Worm (Caenorhabditis elegans): ENCODE data around the gene ZC239.15.

ZC239.15 gene

ce11 chrII:3248043-3248718, 23.6 kb upstream of the ZC239.15 start, which contains the start of the genes fbxc-50 and C17F4.2:
Gene fbxc-50 (minus strand): TSS chrII:3248123.
Gene C17F4.2 (plus strand): TSS chrII:3248668.
- TF ChIP-seq daf-12 (tag; optimal IDR thresholded peaks at IDR 0.05) (no peak), nhr-237 (tag; optimal IDR thresholded peaks at IDR 0.05) (no peak), F37D6.2 (tag; optimal IDR thresholded peaks at IDR 0.05) (no peak), ztf-11 (tag; optimal IDR thresholded peaks at IDR 0.05) (no peak), Y75B8A.6 (GFP tag; IDR thresholded peaks at IDR 0.05) (no peak), ceh-82 (tag; optimal IDR thresholded peaks at IDR 0.05) (no peak), mxl-3 (GFP tag; optimal IDR thresholded peaks at IDR 0.05) (no peak), nhr-11 (tag; optimal IDR thresholded peaks at IDR 0.05) (no peak), daf-16 (GFP tag; optimal IDR thresholded peaks at IDR 0.05) (no peak), daf-16 (tag; optimal IDR thresholded peaks at IDR 0.05) (no peak), ama-1 (optimal IDR thresholded peaks at IDR 0.05) (no peak)

- TF ChIP-seq F49E8.2 (tag; optimal IDR thresholded peaks at IDR 0.05; ENCODE audit: borderline replicate concordance) (no peak), tag-97 (GFP tag; IDR thresholded peaks at IDR 0.05) (no peak), set-16 (GFP tag; IDR thresholded peaks at IDR 0.05) (peak; percentile 58; the same call in 1 of the 2 replicates)
Measured at ce11 chrII:3247556-3247955, 23.0 kb upstream of the ZC239.15 start.

- TF ChIP-seq lin-1 (GFP tag; IDR thresholded peaks at IDR 0.05) (peak; percentile 77; the same call in 1 of the 2 replicates), nhr-25 (tag; optimal IDR thresholded peaks at IDR 0.05; ENCODE audit: borderline replicate concordance, insufficient read depth) (no peak), egl-27 (tag; optimal IDR thresholded peaks at IDR 0.05) (no peak), Y5F2A.4 (GFP tag; optimal IDR thresholded peaks at IDR 0.05) (no peak), mes-2 (tag; optimal IDR thresholded peaks at IDR 0.05; ENCODE audit: poor library complexity, severe bottlenecking) (peak; percentile 14), dmd-6 (GFP tag; IDR thresholded peaks at IDR 0.05) (peak; percentile 92), nhr-41 (GFP tag; IDR thresholded peaks at IDR 0.05) (no peak), nhr-42 (GFP tag; IDR thresholded peaks at IDR 0.05) (no peak), sdz-12 (GFP tag; optimal IDR thresholded peaks at IDR 0.05) (no peak), dve-1 (tag; optimal IDR thresholded peaks at IDR 0.05; ENCODE audit: insufficient read depth) (peak; percentile 87), nhr-102 (tag; optimal IDR thresholded peaks at IDR 0.05) (peak; percentile 41), daf-16 (GFP tag; optimal IDR thresholded peaks at IDR 0.05) (no peak), daf-16 (tag; optimal IDR thresholded peaks at IDR 0.05) (peak; percentile 77), pqm-1 (tag; optimal IDR thresholded peaks at IDR 0.05) (peak; percentile 84), zip-2 (tag; optimal IDR thresholded peaks at IDR 0.05) (no peak), F10B5.3 (tag; optimal IDR thresholded peaks at IDR 0.05) (no peak), lin-29 (GFP tag; IDR thresholded peaks at IDR 0.05) (no peak), egl-43 (GFP tag; IDR thresholded peaks at IDR 0.05) (no peak), lsy-2 (tag; optimal IDR thresholded peaks at IDR 0.05) (no peak), nhr-48 (tag; optimal IDR thresholded peaks at IDR 0.05) (peak; percentile 37), pha-4 (GFP tag; IDR thresholded peaks at IDR 0.05) (no peak), pha-4 (tag; optimal IDR thresholded peaks at IDR 0.05) (no peak), aly-2 (tag; optimal IDR thresholded peaks at IDR 0.05) (no peak), nhr-77 (tag; optimal IDR thresholded peaks at IDR 0.05) (peak; percentile 65), T20F7.1 (GFP tag; optimal IDR thresholded peaks at IDR 0.05) (no peak), nhr-28 (tag; optimal IDR thresholded peaks at IDR 0.05) (peak; percentile 95), hlh-30 (tag; optimal IDR thresholded peaks at IDR 0.05; ENCODE audit: insufficient read depth) (peak; percentile 2), set-16 (GFP tag; IDR thresholded peaks at IDR 0.05) (no peak), aha-1 (tag) (peak; percentile 62), mxl-3 (GFP tag; optimal IDR thresholded peaks at IDR 0.05) (peak; percentile 62), snpc-1.2 (GFP tag; IDR thresholded peaks at IDR 0.05) (no peak), jun-1 (tag; optimal IDR thresholded peaks at IDR 0.05) (peak; percentile 12), tra-1 (GFP tag; IDR thresholded peaks at IDR 0.05) (peak; percentile 66; the same call in 1 of the 2 replicates), lin-38 (GFP tag; IDR thresholded peaks at IDR 0.05) (0 out of 2 replicates have a peak, but pooled peaks have one; percentile 12), php-3 (GFP tag; IDR thresholded peaks at IDR 0.05) (peak; percentile 96), unc-62 (GFP tag; optimal IDR thresholded peaks at IDR 0.05 in 1 of 2) (peak in 1 of 2 experiments; percentile 80), unc-62 (tag; optimal IDR thresholded peaks at IDR 0.05) (no peak)
Measured at ce11 chrII:3245836-3246235, 21.3 kb upstream of the ZC239.15 start, which contains the start of gene C17F4.7. Gene C17F4.7 (minus strand): TSS chrII:3246015.

Measured in whole organism, L4 larva.